Worm (Caenorhabditis elegans) whole organism, L4 larva: ENCODE results near the gene fbxa-116.
A peak's percentile ranks its signal among the peaks of the same experiment; 100 is the strongest.

ENCODE experiments used
- F26F4.8 ChIP-seq: fragments of 200-800 bp; sonication (Bioruptor generic); conservative IDR thresholded peaks from 2 replicates; pipeline ENCODE4 v1.3.6; 2022; ENCODE audit warnings: missing genetic modification characterization, missing compliant biosample characterization
- F37D6.2 ChIP-seq: sonication (generic microtip); optimal IDR thresholded peaks from 2 replicates; lab custom pipeline; 2016; ENCODE audit warnings: mild to moderate bottlenecking, missing genetic modification characterization, missing compliant biosample characterization
- F44E2.7 ChIP-seq: fragments of 200-800 bp; sonication (Bioruptor generic); IDR thresholded peaks from 2 replicates; pipeline ENCODE4 v2.1.2; 2022; ENCODE audit warnings: missing genetic modification characterization, missing compliant biosample characterization
- T20F7.1 ChIP-seq: fragments of 200-800 bp; sonication (Bioruptor generic); optimal IDR thresholded peaks from 2 replicates; lab custom pipeline; 2018; ENCODE audit warnings: mild to moderate bottlenecking, missing genetic modification characterization, missing compliant biosample characterization
- Y48G9A.11 ChIP-seq: fragments of 200-800 bp; sonication (Bioruptor generic); IDR thresholded peaks from 2 replicates; pipeline ENCODE4 v1.3.6; 2022; ENCODE audit warnings: missing genetic modification reagents, missing genetic modification characterization, missing compliant biosample characterization
- Y5F2A.4 ChIP-seq: fragments of 200-800 bp; sonication (Bioruptor generic); optimal IDR thresholded peaks from 2 replicates; lab custom pipeline; 2018; ENCODE audit warnings: mild to moderate bottlenecking, missing genetic modification characterization, missing compliant biosample characterization
- Y75B8A.6 ChIP-seq: fragments of 200-800 bp; sonication (Bioruptor generic); IDR thresholded peaks from 2 replicates; pipeline ENCODE4 v1.3.6; 2022; ENCODE audit warnings: missing genetic modification reagents, missing genetic modification characterization, missing compliant biosample characterization
- ZK337.2 ChIP-seq: fragments of 200-800 bp; sonication (Bioruptor generic); IDR thresholded peaks from 2 replicates; pipeline ENCODE4 v1.3.6; 2022; ENCODE audit warnings: missing genetic modification reagents, missing genetic modification characterization, missing compliant biosample characterization
- aha-1 ChIP-seq: fragments of 150-350 bp; peaks from one replicate; lab custom pipeline; 2014; ENCODE audit warnings: missing biosample characterization, missing genetic modification characterization
- ama-1 ChIP-seq: fragments of 150-350 bp; optimal IDR thresholded peaks from 2 replicates; lab custom pipeline; 2014; ENCODE audit warnings: inconsistent platforms, mixed read lengths
- arid-1 ChIP-seq: fragments of 200-800 bp; sonication (Bioruptor generic); conservative IDR thresholded peaks from 2 replicates; pipeline ENCODE4 v1.3.6; 2022; ENCODE audit warnings: missing genetic modification reagents, missing genetic modification characterization, missing compliant biosample characterization
- attf-4 ChIP-seq: sonication (generic microtip); optimal IDR thresholded peaks from 3 replicates; lab custom pipeline; 2017; ENCODE audit warnings: missing biosample characterization, missing genetic modification characterization
- ceh-44 ChIP-seq: fragments of 200-800 bp; sonication (Bioruptor generic); IDR thresholded peaks from 2 replicates; pipeline ENCODE4 v1.3.6; 2022; ENCODE audit warnings: missing genetic modification reagents, missing genetic modification characterization, missing compliant biosample characterization
- ceh-62 ChIP-seq: sonication (generic microtip); optimal IDR thresholded peaks from 2 replicates; lab custom pipeline; 2017; ENCODE audit warnings: missing biosample characterization, missing genetic modification characterization
- ces-1 ChIP-seq: fragments of 150-350 bp; sonication (generic microtip); optimal IDR thresholded peaks from 4 replicates; lab custom pipeline; 2014; ENCODE audit warnings: missing biosample characterization, missing genetic modification reagents, missing genetic modification characterization
- cey-2 ChIP-seq: sonication (generic microtip); optimal IDR thresholded peaks from 3 replicates; lab custom pipeline; 2017; ENCODE audit warnings: missing genetic modification characterization, mild to moderate bottlenecking, missing compliant biosample characterization, antibody characterized with exemption, borderline replicate concordance; ENCODE audit not compliant: insufficient read depth
- ctbp-1 ChIP-seq: fragments of 200-800 bp; sonication (Bioruptor generic); IDR thresholded peaks from 2 replicates; pipeline ENCODE4 v1.3.6; 2022; ENCODE audit warnings: missing genetic modification reagents, missing genetic modification characterization, missing compliant biosample characterization
- daf-12 ChIP-seq: fragments of 150-350 bp; optimal IDR thresholded peaks from 2 replicates; lab custom pipeline; 2014; ENCODE audit warnings: missing biosample characterization, missing genetic modification reagents, missing genetic modification characterization
- daf-19 ChIP-seq: fragments of 200-800 bp; sonication (Bioruptor generic); conservative IDR thresholded peaks from 2 replicates; pipeline ENCODE4 v1.3.6; 2022; ENCODE audit warnings: missing genetic modification characterization, missing compliant biosample characterization
- daf-8 ChIP-seq: fragments of 200-800 bp; sonication (Bioruptor generic); IDR thresholded peaks from 2 replicates; pipeline ENCODE4 v1.3.6; 2022; ENCODE audit warnings: missing genetic modification characterization, missing compliant biosample characterization
- dmd-6 ChIP-seq: fragments of 200-800 bp; sonication (Bioruptor generic); IDR thresholded peaks from 2 replicates; pipeline ENCODE4 v1.3.6; 2022; ENCODE audit warnings: missing genetic modification reagents, missing genetic modification characterization, missing compliant biosample characterization
- dmd-8 ChIP-seq: fragments of 200-800 bp; sonication (Bioruptor generic); IDR thresholded peaks from 2 replicates; pipeline ENCODE4 v1.3.6; 2022; ENCODE audit warnings: missing genetic modification characterization, missing compliant biosample characterization
- dve-1 ChIP-seq: sonication (generic microtip); optimal IDR thresholded peaks from 2 replicates; lab custom pipeline; 2017; ENCODE audit warnings: antibody characterized with exemption, mild to moderate bottlenecking, missing genetic modification characterization, missing compliant biosample characterization; ENCODE audit not compliant: insufficient read depth
- egl-43 ChIP-seq: fragments of 200-800 bp; sonication (Bioruptor generic); IDR thresholded peaks from 2 replicates; pipeline ENCODE4 v1.3.6; 2022; ENCODE audit warnings: missing genetic modification reagents, missing genetic modification characterization, missing compliant biosample characterization
- gei-8 ChIP-seq: fragments of 200-800 bp; sonication (Bioruptor generic); optimal IDR thresholded peaks from 2 replicates; lab custom pipeline; 2018; ENCODE audit warnings: mild to moderate bottlenecking, missing genetic modification characterization, missing compliant biosample characterization
- hlh-30 ChIP-seq: sonication (generic microtip); optimal IDR thresholded peaks from 2 replicates; lab custom pipeline; 2017; ENCODE audit warnings: antibody characterized with exemption, mild to moderate bottlenecking, missing genetic modification characterization, missing compliant biosample characterization; ENCODE audit not compliant: insufficient read depth
- hmg-1.1 ChIP-seq: fragments of 200-800 bp; sonication (Bioruptor generic); IDR thresholded peaks from 2 replicates; pipeline ENCODE4 v1.3.6; 2022; ENCODE audit warnings: missing genetic modification reagents, missing genetic modification characterization, missing compliant biosample characterization
- lin-1 ChIP-seq: fragments of 200-800 bp; sonication (Bioruptor generic); IDR thresholded peaks from 2 replicates; pipeline ENCODE4 v1.3.6; 2022; ENCODE audit warnings: missing genetic modification reagents, missing genetic modification characterization, missing compliant biosample characterization
- lin-15B ChIP-seq: fragments of 150-350 bp; sonication (generic microtip); optimal IDR thresholded peaks from 3 replicates; lab custom pipeline; 2014; ENCODE audit warnings: missing biosample characterization, missing genetic modification characterization
- lin-38 ChIP-seq: fragments of 200-800 bp; sonication (Bioruptor generic); IDR thresholded peaks from 2 replicates; pipeline ENCODE4 v1.3.6; 2022; ENCODE audit warnings: missing genetic modification reagents, missing genetic modification characterization, missing compliant biosample characterization
- lin-39 ChIP-seq: fragments of 150-350 bp; optimal IDR thresholded peaks from 2 replicates; lab custom pipeline; 2014; ENCODE audit warnings: missing biosample characterization, missing genetic modification reagents, missing genetic modification characterization
- mep-1 ChIP-seq: fragments of 150-350 bp; sonication (generic microtip); optimal IDR thresholded peaks from 3 replicates; lab custom pipeline; 2014; ENCODE audit warnings: missing biosample characterization, missing genetic modification characterization
- mxl-2 ChIP-seq: fragments of 200-800 bp; sonication (Bioruptor generic); conservative IDR thresholded peaks from 2 replicates; pipeline ENCODE4 v1.3.6; 2022; ENCODE audit warnings: missing genetic modification reagents, missing genetic modification characterization, missing compliant biosample characterization
- mxl-3 ChIP-seq: fragments of 200-800 bp; sonication (Bioruptor generic); optimal IDR thresholded peaks from 2 replicates; lab custom pipeline; 2018; ENCODE audit warnings: mild to moderate bottlenecking, missing genetic modification characterization, missing compliant biosample characterization
- nhr-10 ChIP-seq: fragments of 150-350 bp; optimal IDR thresholded peaks from 2 replicates; lab custom pipeline; 2014; ENCODE audit warnings: missing biosample characterization, missing genetic modification characterization
- nhr-102 ChIP-seq: sonication (generic microtip); optimal IDR thresholded peaks from 2 replicates; lab custom pipeline; 2016; ENCODE audit warnings: mild to moderate bottlenecking, missing genetic modification characterization, moderate library complexity, missing compliant biosample characterization
- nhr-28 ChIP-seq: fragments of 150-350 bp; optimal IDR thresholded peaks from 2 replicates; lab custom pipeline; 2014; ENCODE audit warnings: missing biosample characterization, missing genetic modification characterization
- nhr-41 ChIP-seq: fragments of 200-800 bp; sonication (Bioruptor generic); IDR thresholded peaks from 2 replicates; pipeline ENCODE4 v1.3.6; 2022; ENCODE audit warnings: missing genetic modification reagents, missing genetic modification characterization, missing compliant biosample characterization
- nhr-48 ChIP-seq: sonication (generic microtip); optimal IDR thresholded peaks from 2 replicates; lab custom pipeline; 2016; ENCODE audit warnings: mild to moderate bottlenecking, missing genetic modification characterization, missing compliant biosample characterization
- nhr-6 ChIP-seq: fragments of 150-350 bp; optimal IDR thresholded peaks from 2 replicates; lab custom pipeline; 2014; ENCODE audit warnings: missing biosample characterization, missing genetic modification characterization
- php-3 ChIP-seq: fragments of 200-800 bp; sonication (Bioruptor generic); IDR thresholded peaks from 2 replicates; pipeline ENCODE4 v1.3.6; 2022; ENCODE audit warnings: missing genetic modification reagents, missing genetic modification characterization, missing compliant biosample characterization
- saeg-2 ChIP-seq: fragments of 200-800 bp; sonication (Bioruptor generic); IDR thresholded peaks from 2 replicates; pipeline ENCODE4 v1.3.6; 2022; ENCODE audit warnings: missing genetic modification reagents, missing genetic modification characterization, missing compliant biosample characterization
- sdz-12 ChIP-seq: fragments of 200-800 bp; sonication (Bioruptor generic); optimal IDR thresholded peaks from 2 replicates; lab custom pipeline; 2018; ENCODE audit warnings: mild to moderate bottlenecking, missing genetic modification characterization, missing compliant biosample characterization
- skn-1 ChIP-seq: fragments of 150-350 bp; optimal IDR thresholded peaks from 2 replicates; lab custom pipeline; 2014; ENCODE audit warnings: missing biosample characterization, missing genetic modification characterization
- snpc-4 ChIP-seq: fragments of 150-350 bp; optimal IDR thresholded peaks from 2 replicates; lab custom pipeline; 2014; ENCODE audit warnings: missing biosample characterization, missing genetic modification characterization
- tra-1 ChIP-seq: fragments of 200-800 bp; sonication (Bioruptor generic); IDR thresholded peaks from 2 replicates; pipeline ENCODE4 v1.3.6; 2022; ENCODE audit warnings: missing genetic modification reagents, missing genetic modification characterization, missing compliant biosample characterization
- unc-39 ChIP-seq: sonication (generic microtip); optimal IDR thresholded peaks from 2 replicates; lab custom pipeline; 2017; ENCODE audit warnings: missing biosample characterization, missing genetic modification characterization
- zag-1 ChIP-seq: fragments of 150-350 bp; optimal IDR thresholded peaks from 2 replicates; lab custom pipeline; 2014; ENCODE audit warnings: missing biosample characterization, missing genetic modification characterization
- ztf-7 ChIP-seq: fragments of 150-350 bp; optimal IDR thresholded peaks from 2 replicates; lab custom pipeline; 2014; ENCODE audit warnings: missing biosample characterization, missing genetic modification characterization

The fbxa-116 gene

DNA sequence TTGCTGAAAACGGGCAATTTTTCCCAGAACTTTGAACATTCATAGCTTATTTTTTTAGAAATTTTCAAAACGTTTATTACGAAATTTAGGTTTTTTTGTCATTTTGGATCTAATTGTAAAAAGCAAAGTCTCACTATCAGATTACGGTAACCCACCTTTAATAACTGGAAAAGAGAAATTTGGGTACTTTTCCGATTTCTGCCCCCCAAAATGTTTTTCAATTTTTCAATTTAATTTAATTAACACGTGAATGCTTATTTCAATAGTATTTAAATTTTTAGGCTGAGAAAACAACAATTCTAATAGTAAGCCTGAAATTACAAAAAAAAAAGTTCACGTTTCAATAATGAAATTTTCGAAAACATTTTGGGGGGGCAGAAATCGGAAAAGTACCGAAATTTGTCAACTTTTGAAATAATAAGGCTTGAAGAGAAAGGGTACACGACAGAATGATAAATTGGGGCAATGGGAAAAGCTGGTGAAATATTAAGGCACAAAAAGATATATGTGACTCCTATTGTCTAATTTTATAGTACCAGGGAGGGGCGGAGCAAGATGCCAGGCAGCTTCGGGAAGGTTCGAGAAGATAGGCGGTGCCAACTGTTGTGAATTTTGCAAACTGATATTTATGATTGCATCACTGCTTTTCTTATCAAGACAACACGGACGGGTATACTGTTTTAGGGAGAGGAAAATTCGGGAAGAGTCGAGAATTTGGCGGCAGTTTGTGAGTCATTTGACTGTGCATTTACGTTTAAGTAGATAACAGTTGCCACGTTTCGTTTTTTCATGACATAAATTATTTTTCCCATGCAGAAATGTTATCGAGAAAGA, 24.4 kb downstream of the fbxa-116 start, which contains the start of gene F19B2.5 (continued):
- TF ChIP-seq T20F7.1, result peak; percentile 49
- peak; percentile 88 for TF ChIP-seq ama-1
- peak; percentile 6 for TF ChIP-seq mep-1 (tag; lab: Kevin White, UChicago)
- no peak for TF ChIP-seq F26F4.8 (GFP tag; lab: Robert Waterston, UW)
- no peak for TF ChIP-seq mxl-2 (GFP tag; lab: Robert Waterston, UW)
- TF ChIP-seq F44E2.7 (GFP tag; lab: Robert Waterston, UW), result 0 out of 2 replicates have a peak, but pooled peaks have one; percentile 73
- no peak for TF ChIP-seq Y5F2A.4
- TF ChIP-seq ztf-7, result peak; percentile 25
- TF ChIP-seq php-3 (GFP tag; lab: Robert Waterston, UW), result peak; percentile 97
- no peak for TF ChIP-seq nhr-10
- TF ChIP-seq hlh-30 (tag; lab: Kevin White, UChicago), result peak; percentile 69
- peak; percentile 79 for TF ChIP-seq nhr-48 (tag; lab: Kevin White, UChicago)
- TF ChIP-seq hmg-1.1 (GFP tag; lab: Robert Waterston, UW), result 0 out of 2 replicates have a peak, but pooled peaks have one; percentile 6
- TF ChIP-seq nhr-6 (tag; lab: Kevin White, UChicago), result peak; percentile 25
- TF ChIP-seq aha-1 (tag; lab: Kevin White, UChicago), result peak; percentile 92

DNA sequence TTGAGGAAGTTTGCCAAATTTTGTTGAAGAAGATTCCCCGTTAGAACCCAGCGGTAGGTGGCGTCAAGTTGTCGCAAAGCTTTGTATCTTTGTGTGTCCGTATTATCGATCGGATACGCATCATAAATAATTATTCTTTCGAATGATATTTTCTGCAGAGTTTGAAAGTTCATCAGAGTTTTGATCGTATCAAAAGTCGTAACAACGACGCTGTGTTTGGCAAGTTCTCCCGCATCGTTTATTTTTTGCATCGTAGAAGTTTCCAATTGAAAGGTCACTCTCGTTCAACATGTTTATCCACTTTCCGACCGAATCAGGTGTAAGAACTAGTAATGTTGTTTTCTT, 25.6 kb downstream of the fbxa-116 start:
- TF ChIP-seq tra-1 (GFP tag; lab: Robert Waterston, UW) (peak; percentile 22; the same call in 1 of the 2 replicates), ZK337.2 (GFP tag; lab: Robert Waterston, UW) (0 out of 2 replicates have a peak, but pooled peaks have one; percentile 22), unc-39 (no peak), lin-15B (no peak), F37D6.2 (no peak), attf-4 (no peak), dve-1 (tag; lab: Kevin White, UChicago) (peak; percentile 31), ceh-62 (tag; lab: Kevin White, UChicago) (no peak), nhr-28 (tag; lab: Kevin White, UChicago) (no peak), sdz-12 (GFP tag; lab: Kevin White, UChicago) (no peak), skn-1 (no peak), daf-8 (GFP tag; lab: Robert Waterston, UW) (no peak), ctbp-1 (0 out of 2 replicates have a peak, but pooled peaks have one; percentile 10), mxl-3 (GFP tag; lab: Kevin White, UChicago) (no peak), dmd-8 (GFP tag; lab: Robert Waterston, UW) (no peak), Y5F2A.4 (no peak), daf-12 (tag; lab: Kevin White, UChicago) (no peak), nhr-10 (peak; percentile 7), nhr-41 (no peak), lin-1 (GFP tag; lab: Robert Waterston, UW) (peak; percentile 46; the same call in 1 of the 2 replicates), mep-1 (tag; lab: Kevin White, UChicago) (no peak), gei-8 (GFP tag; lab: Kevin White, UChicago) (no peak), daf-19 (no peak), cey-2 (tag; lab: Kevin White, UChicago) (no peak), ztf-7 (no peak), nhr-102 (tag; lab: Kevin White, UChicago) (no peak), egl-43 (GFP tag; lab: Robert Waterston, UW) (no peak), snpc-4 (tag; lab: Kevin White, UChicago) (no peak), ceh-44 (GFP tag; lab: Robert Waterston, UW) (no peak), arid-1 (GFP tag; lab: Robert Waterston, UW) (no peak), ces-1 (GFP tag; lab: Kevin White, UChicago) (no peak), saeg-2 (GFP tag; lab: Robert Waterston, UW) (peak; percentile 56; the same call in 1 of the 2 replicates), Y75B8A.6 (GFP tag; lab: Robert Waterston, UW) (no peak), dmd-6 (GFP tag; lab: Robert Waterston, UW) (peak; percentile 16; the same call in 1 of the 2 replicates), lin-39 (tag; lab: Kevin White, UChicago) (no peak), zag-1 (no peak), Y48G9A.11 (GFP tag; lab: Robert Waterston, UW) (no peak), lin-38 (GFP tag; lab: Robert Waterston, UW) (peak; percentile 8)
